Fruit fly (Drosophila melanogaster) whole organism, embryonic: ENCODE results near the gene Lcp65Ac.

Source experiments
- ATbp ChIP-seq: fragments of 200-800 bp; sonication (Bioruptor generic); optimal IDR thresholded peaks from 2 replicates; lab custom pipeline; 2017; ENCODE audit warnings: missing biosample characterization, mild to moderate bottlenecking, missing genetic modification characterization, missing genetic modification reagents
- Awh ChIP-seq: fragments of 200-800 bp; sonication (Bioruptor generic); IDR thresholded peaks from 2 replicates; pipeline ENCODE4, ENCODE4 v1.3.6; 2022; ENCODE audit warnings: missing biosample characterization, missing genetic modification characterization
- CG10366 ChIP-seq: fragments of 200-800 bp; sonication (Bioruptor generic); IDR thresholded peaks from 2 replicates; pipeline ENCODE4 v1.3.6; 2022; ENCODE audit warnings: missing biosample characterization, missing genetic modification characterization
- CG11695 ChIP-seq: fragments of 200-800 bp; sonication (Bioruptor generic); IDR thresholded peaks from 3 replicates; pipeline ENCODE4 v1.3.6; 2022; ENCODE audit warnings: missing biosample characterization, missing genetic modification characterization
- CG12299 ChIP-seq: fragments of 200-800 bp; sonication (Bioruptor generic); optimal IDR thresholded peaks from 2 replicates; lab custom pipeline; 2018; ENCODE audit warnings: missing biosample characterization, mild to moderate bottlenecking, missing genetic modification characterization
- CG1233 ChIP-seq: fragments of 200-800 bp; sonication (Bioruptor generic); optimal IDR thresholded peaks from 4 replicates; lab custom pipeline; 2018; ENCODE audit warnings: missing biosample characterization, mild to moderate bottlenecking, missing genetic modification characterization
- CG12659 ChIP-seq: fragments of 200-800 bp; sonication (Bioruptor generic); optimal IDR thresholded peaks from 3 replicates; lab custom pipeline; 2017; ENCODE audit warnings: mild to moderate bottlenecking, missing biosample characterization, missing genetic modification reagents, missing genetic modification characterization
- CG13624 ChIP-seq: fragments of 200-800 bp; sonication (Bioruptor generic); optimal IDR thresholded peaks from 2 replicates; lab custom pipeline; 2016; ENCODE audit warnings: missing biosample characterization, missing genetic modification characterization
- CG14050 ChIP-seq: fragments of 200-800 bp; sonication (Bioruptor generic); IDR thresholded peaks from 3 replicates; pipeline ENCODE4 v1.3.6; 2022; ENCODE audit warnings: missing biosample characterization, missing genetic modification characterization
- CG1603 ChIP-seq: fragments of 200-800 bp; sonication (Bioruptor generic); optimal IDR thresholded peaks from 2 replicates; lab custom pipeline; 2019; ENCODE audit warnings: missing biosample characterization, mild to moderate bottlenecking, missing genetic modification characterization, moderate library complexity
- CG17612 ChIP-seq: fragments of 200-800 bp; sonication (Bioruptor generic); IDR thresholded peaks from 2 replicates; pipeline ENCODE4 v1.3.6; 2022; ENCODE audit warnings: missing biosample characterization, missing genetic modification characterization
- CG2199 ChIP-seq: fragments of 200-800 bp; sonication (Bioruptor generic); IDR thresholded peaks from 3 replicates; pipeline ENCODE4 v1.3.6; 2022; ENCODE audit warnings: missing biosample characterization, missing genetic modification characterization
- CG2712 ChIP-seq: fragments of 200-800 bp; optimal IDR thresholded peaks from 3 replicates; lab custom pipeline; 2019; ENCODE audit warnings: missing biosample characterization, mild to moderate bottlenecking, missing genetic modification characterization, moderate library complexity
- CG31441 ChIP-seq: fragments of 200-800 bp; sonication (Bioruptor generic); IDR thresholded peaks from 2 replicates; pipeline ENCODE4 v1.3.6; 2022; ENCODE audit warnings: missing biosample characterization, missing genetic modification characterization
- CG4424 ChIP-seq: fragments of 200-800 bp; sonication (Bioruptor generic); optimal IDR thresholded peaks from 3 replicates; lab custom pipeline; 2016; ENCODE audit warnings: missing biosample characterization, missing genetic modification characterization
- CG6254 ChIP-seq: fragments of 200-800 bp; sonication (Bioruptor generic); optimal IDR thresholded peaks from 3 replicates; lab custom pipeline; 2017; ENCODE audit warnings: mild to moderate bottlenecking, missing biosample characterization, missing genetic modification reagents, missing genetic modification characterization
- CG7963 ChIP-seq: fragments of 200-800 bp; sonication (Bioruptor generic); IDR thresholded peaks from 3 replicates; pipeline ENCODE4 v1.3.6; 2022; ENCODE audit warnings: missing biosample characterization, missing genetic modification characterization; ENCODE audit not compliant: partially characterized antibody
- CG8944 ChIP-seq: fragments of 200-800 bp; sonication (Bioruptor generic); optimal IDR thresholded peaks from 3 replicates; lab custom pipeline; 2016; ENCODE audit warnings: missing biosample characterization, missing genetic modification characterization
- CG9609 ChIP-seq: fragments of 200-800 bp; sonication (Bioruptor generic); optimal IDR thresholded peaks from 3 replicates; lab custom pipeline; 2016; ENCODE audit warnings: missing biosample characterization, missing genetic modification characterization
- CG9817 ChIP-seq: fragments of 200-800 bp; sonication (Bioruptor generic); optimal IDR thresholded peaks from 2 replicates; lab custom pipeline; 2018; ENCODE audit warnings: missing biosample characterization, mild to moderate bottlenecking, missing genetic modification characterization, moderate library complexity
- CTCF ChIP-seq: fragments of 200-800 bp; sonication (Bioruptor generic); optimal IDR thresholded peaks from 2 replicates; lab custom pipeline; 2017; ENCODE audit warnings: missing biosample characterization, mild to moderate bottlenecking, missing genetic modification characterization, moderate library complexity
- Doc2 ChIP-seq: fragments of 200-800 bp; sonication (Bioruptor generic); IDR thresholded peaks from 2 replicates; pipeline ENCODE4 v1.3.6; 2022; ENCODE audit warnings: missing biosample characterization, missing genetic modification characterization
- Fer3 ChIP-seq: fragments of 200-800 bp; sonication (Bioruptor generic); optimal IDR thresholded peaks from 2 replicates; lab custom pipeline; 2018; ENCODE audit warnings: missing biosample characterization, mild to moderate bottlenecking, missing genetic modification characterization, moderate library complexity
- H2.0 ChIP-seq: fragments of 200-800 bp; sonication (Bioruptor generic); IDR thresholded peaks from 2 replicates; pipeline ENCODE4 v1.3.6; 2022; ENCODE audit warnings: missing biosample characterization, missing genetic modification characterization
- Hmx ChIP-seq: fragments of 200-800 bp; sonication (Bioruptor generic); optimal IDR thresholded peaks from 2 replicates; lab custom pipeline; 2016; ENCODE audit warnings: missing biosample characterization, missing genetic modification characterization
- Meics ChIP-seq: fragments of 200-800 bp; sonication (Bioruptor generic); optimal IDR thresholded peaks from 2 replicates; lab custom pipeline; 2017; ENCODE audit warnings: missing biosample characterization, mild to moderate bottlenecking, missing genetic modification characterization
- Neu2 ChIP-seq: fragments of 200-800 bp; sonication (Bioruptor generic); optimal IDR thresholded peaks from 3 replicates; lab custom pipeline; 2016; ENCODE audit warnings: missing biosample characterization, missing genetic modification characterization, borderline replicate concordance
- Nf-YA ChIP-seq: fragments of 200-800 bp; sonication (Bioruptor generic); IDR thresholded peaks from 2 replicates; pipeline ENCODE4 v1.3.6; 2022; ENCODE audit warnings: missing biosample characterization, missing genetic modification characterization
- Rfx ChIP-seq: fragments of 200-800 bp; sonication (Bioruptor generic); IDR thresholded peaks from 2 replicates; pipeline ENCODE4 v1.3.6; 2022; ENCODE audit warnings: missing biosample characterization, missing genetic modification characterization
- Scr ChIP-seq: fragments of 200-800 bp; sonication (Bioruptor generic); IDR thresholded peaks from 2 replicates; pipeline ENCODE4 v1.3.6; 2022; ENCODE audit warnings: missing biosample characterization, missing genetic modification characterization; ENCODE audit not compliant: partially characterized antibody
- Six4 ChIP-seq: fragments of 200-800 bp; sonication (Bioruptor generic); optimal IDR thresholded peaks from 2 replicates; lab custom pipeline; 2016; ENCODE audit warnings: missing biosample characterization, missing genetic modification characterization
- Spps ChIP-seq: fragments of 200-800 bp; sonication (Bioruptor generic); optimal IDR thresholded peaks from 2 replicates; lab custom pipeline; 2018; ENCODE audit warnings: missing biosample characterization, mild to moderate bottlenecking, missing genetic modification characterization
- croc ChIP-seq: fragments of 200-800 bp; sonication (Bioruptor generic); conservative IDR thresholded peaks from 3 replicates; pipeline ENCODE4 v1.3.6; 2022; ENCODE audit warnings: missing biosample characterization, missing genetic modification characterization
- crol ChIP-seq: fragments of 200-800 bp; sonication (Bioruptor generic); IDR thresholded peaks from 2 replicates; pipeline ENCODE4 v1.3.6; 2022; ENCODE audit warnings: missing biosample characterization, missing genetic modification characterization
- crp ChIP-seq, 2 experiments: fragments of 200-800 bp; sonication (Bioruptor generic); optimal IDR thresholded peaks; 2 replicates in 1 of 2; 3 replicates in 1 of 2; lab custom pipeline; 2017; ENCODE audit warnings: missing biosample characterization in 2 of 2, missing genetic modification characterization in 2 of 2, mild to moderate bottlenecking in 1 of 2, moderate library complexity in 1 of 2
- disco-r ChIP-seq: fragments of 200-800 bp; sonication (Bioruptor generic); optimal IDR thresholded peaks from 2 replicates; lab custom pipeline; 2016; ENCODE audit warnings: missing biosample characterization, missing genetic modification characterization
- dmrt99B ChIP-seq: fragments of 200-800 bp; sonication (Bioruptor generic); optimal IDR thresholded peaks from 2 replicates; lab custom pipeline; 2018; ENCODE audit warnings: missing biosample characterization, mild to moderate bottlenecking, missing genetic modification characterization, moderate library complexity
- ftz-f1 ChIP-seq: fragments of 200-800 bp; sonication (Bioruptor generic); optimal IDR thresholded peaks from 2 replicates; lab custom pipeline; 2016; ENCODE audit warnings: missing biosample characterization, missing genetic modification characterization
- gsb-n ChIP-seq: fragments of 200-800 bp; sonication (Bioruptor generic); optimal IDR thresholded peaks from 3 replicates; lab custom pipeline; 2018; ENCODE audit warnings: missing biosample characterization, mild to moderate bottlenecking, missing genetic modification characterization
- klu ChIP-seq: fragments of 200-800 bp; sonication (Bioruptor generic); IDR thresholded peaks from 2 replicates; pipeline ENCODE4 v1.3.6; 2022; ENCODE audit warnings: missing biosample characterization, missing genetic modification characterization
- lab ChIP-seq: fragments of 200-800 bp; sonication (Bioruptor generic); optimal IDR thresholded peaks from 3 replicates; lab custom pipeline; 2017; ENCODE audit warnings: missing biosample characterization, missing genetic modification characterization, mild to moderate bottlenecking, moderate library complexity, missing genetic modification reagents
- lilli ChIP-seq: fragments of 200-800 bp; sonication (Bioruptor generic); optimal IDR thresholded peaks from 3 replicates; lab custom pipeline; 2016; ENCODE audit warnings: missing biosample characterization, missing genetic modification characterization
- nerfin-2 ChIP-seq: fragments of 200-800 bp; sonication (Bioruptor generic); IDR thresholded peaks from 2 replicates; pipeline ENCODE4 v1.3.6; 2022; ENCODE audit warnings: missing biosample characterization, missing genetic modification characterization; ENCODE audit not compliant: partially characterized antibody
- nom ChIP-seq: fragments of 200-800 bp; sonication (Bioruptor generic); optimal IDR thresholded peaks from 2 replicates; lab custom pipeline; 2017; ENCODE audit warnings: missing biosample characterization, missing genetic modification characterization, mild to moderate bottlenecking, moderate library complexity, missing genetic modification reagents
- otp ChIP-seq: fragments of 200-800 bp; sonication (Bioruptor generic); IDR thresholded peaks from 3 replicates; pipeline ENCODE4, ENCODE4 v1.3.6; 2022; ENCODE audit warnings: missing biosample characterization, missing genetic modification characterization
- pita ChIP-seq: fragments of 200-800 bp; sonication (Bioruptor generic); optimal IDR thresholded peaks from 2 replicates; lab custom pipeline; 2017; ENCODE audit warnings: missing biosample characterization, mild to moderate bottlenecking, missing genetic modification characterization
- psq ChIP-seq: fragments of 200-800 bp; sonication (Bioruptor generic); optimal IDR thresholded peaks from 2 replicates; lab custom pipeline; 2017; ENCODE audit warnings: missing biosample characterization, missing genetic modification characterization
- so ChIP-seq: fragments of 200-800 bp; sonication (Bioruptor generic); IDR thresholded peaks from 3 replicates; pipeline ENCODE4 v1.3.6; 2022; ENCODE audit warnings: missing biosample characterization, missing genetic modification characterization
- ssp ChIP-seq: fragments of 200-800 bp; sonication (Bioruptor generic); IDR thresholded peaks from 2 replicates; pipeline ENCODE4 v1.3.6; 2022; ENCODE audit warnings: missing biosample characterization, missing genetic modification characterization
- tll ChIP-seq, 2 experiments: fragments of 200-800 bp in 1 of 2; fragments of >200 bp in 1 of 2; sonication (Bioruptor generic) in 1 of 2; optimal IDR thresholded peaks; 2 replicates each; lab custom pipeline; 2017 to 2019; ENCODE audit warnings: missing biosample characterization in 2 of 2, missing genetic modification characterization in 2 of 2, mild to moderate bottlenecking in 1 of 2, moderate library complexity in 1 of 2

The Lcp65Ac gene

dm6 chr3L:6157327-6158032 lies 12.9 kb downstream of the Lcp65Ac start, which contains the start of gene CG13297 (continued):
- TF ChIP-seq crp (GFP tag; optimal IDR thresholded peaks at IDR 0.05; lab: Kevin White, UChicago), result no peak
- no peak for TF ChIP-seq Nf-YA
- TF ChIP-seq Doc2 (GFP tag; lab: Robert Waterston, UW), result no peak
- TF ChIP-seq psq, result no peak
- peak; percentile 35 for TF ChIP-seq Fer3 (tag; lab: Kevin White, UChicago)
- TF ChIP-seq ATbp (GFP tag; lab: Kevin White, UChicago), result peak; percentile 54
- peak; percentile 78 for TF ChIP-seq CG2712 (tag; lab: Kevin White, UChicago)
- TF ChIP-seq CTCF, result no peak
- TF ChIP-seq so, result no peak
- no peak for TF ChIP-seq disco-r
- TF ChIP-seq gsb-n (tag; lab: Kevin White, UChicago), result peak; percentile 17
- TF ChIP-seq CG7963 (GFP tag; lab: Robert Waterston, UW), result no peak
- no peak for TF ChIP-seq lilli
- TF ChIP-seq CG4424 (GFP tag; lab: Kevin White, UChicago), result peak; percentile 41
- TF ChIP-seq Spps (tag; lab: Kevin White, UChicago), result peak; percentile 5
- no peak for TF ChIP-seq CG17612 (GFP tag; lab: Robert Waterston, UW)
- TF ChIP-seq CG6254, result peak; percentile 12
- TF ChIP-seq ssp (GFP tag; lab: Robert Waterston, UW), result no peak; the same call in 1 of the 2 replicates
- 0 out of 2 replicates have a peak, but pooled peaks have one; percentile 40 for TF ChIP-seq Awh
- TF ChIP-seq croc, result peak; percentile 37; the same call in 2 of the 3 replicates
- TF ChIP-seq H2.0, result no peak
- 0 out of 2 replicates have a peak, but pooled peaks have one; percentile 22 for TF ChIP-seq Rfx
- TF ChIP-seq CG12659 (GFP tag; lab: Kevin White, UChicago), result peak; percentile 27
- TF ChIP-seq CG11695 (GFP tag; lab: Robert Waterston, UW), result peak; percentile 76
- no peak for TF ChIP-seq Neu2 (GFP tag; lab: Kevin White, UChicago)
- TF ChIP-seq CG14050, result no peak
- TF ChIP-seq CG9609 (GFP tag; lab: Kevin White, UChicago), result no peak
- TF ChIP-seq crol (GFP tag; lab: Robert Waterston, UW), result no peak
- no peak for TF ChIP-seq tll (GFP tag; optimal IDR thresholded peaks at IDR 0.05; lab: Kevin White, UChicago)
- TF ChIP-seq Six4, result no peak
- TF ChIP-seq lab (GFP tag; lab: Kevin White, UChicago), result peak; percentile 26
- no peak for TF ChIP-seq CG13624 (GFP tag; lab: Kevin White, UChicago)
- TF ChIP-seq Scr, result no peak
- TF ChIP-seq klu, result no peak
- peak; percentile 42 for TF ChIP-seq Meics (GFP tag; lab: Kevin White, UChicago)
- TF ChIP-seq otp (GFP tag; lab: Robert Waterston, UW), result no peak
- peak; percentile 45 for TF ChIP-seq CG1233 (GFP tag; lab: Kevin White, UChicago)
- TF ChIP-seq CG10366 (GFP tag; lab: Robert Waterston, UW), result peak; percentile 61
- peak; percentile 38 for TF ChIP-seq CG9817 (tag; lab: Kevin White, UChicago)
- no peak for TF ChIP-seq CG1603 (tag; lab: Kevin White, UChicago)
- no peak for TF ChIP-seq pita (GFP tag; lab: Kevin White, UChicago)
- TF ChIP-seq Hmx (GFP tag; lab: Kevin White, UChicago), result no peak
- peak; percentile 88 for TF ChIP-seq dmrt99B (tag; lab: Kevin White, UChicago)
- TF ChIP-seq CG12299, result peak; percentile 12
- no peak for TF ChIP-seq CG8944 (GFP tag; lab: Kevin White, UChicago)
- TF ChIP-seq nom (GFP tag; lab: Kevin White, UChicago), result no peak
- no peak for TF ChIP-seq CG2199 (GFP tag; lab: Robert Waterston, UW)
- peak; percentile 84 for TF ChIP-seq CG31441 (GFP tag; lab: Robert Waterston, UW)
- no peak for TF ChIP-seq nerfin-2 (GFP tag; lab: Robert Waterston, UW)
- no peak for TF ChIP-seq ftz-f1 (GFP tag; lab: Kevin White, UChicago)
